Fruit fly (Drosophila melanogaster) whole organism, prepupa: Measurements from ENCODE around the gene CG31638.

Experiments used
- CG10631 ChIP-seq: fragments of 200-800 bp; sonication (Bioruptor generic); optimal IDR thresholded peaks from 2 replicates; lab custom pipeline; 2016; ENCODE audit warnings: missing biosample characterization, missing genetic modification characterization
- CG10669 ChIP-seq: fragments of 200-800 bp; sonication (Bioruptor generic); optimal IDR thresholded peaks from 3 replicates; lab custom pipeline; 2018; ENCODE audit warnings: missing biosample characterization, mild to moderate bottlenecking, missing genetic modification characterization, moderate library complexity
- CG11294 ChIP-seq: fragments of 200-800 bp; sonication (Bioruptor generic); IDR thresholded peaks from 2 replicates; pipeline ENCODE4 v1.3.6; 2022; ENCODE audit warnings: missing biosample characterization, missing genetic modification characterization
- CG11762 ChIP-seq: fragments of 200-800 bp; sonication (Bioruptor generic); optimal IDR thresholded peaks from 3 replicates; lab custom pipeline; 2016; ENCODE audit warnings: missing biosample characterization, missing genetic modification characterization; ENCODE audit not compliant: insufficient read depth
- CG15336 ChIP-seq: fragments of 200-800 bp; sonication (Bioruptor generic); IDR thresholded peaks from 2 replicates; pipeline ENCODE4 v1.3.6; 2022; ENCODE audit warnings: missing biosample characterization, missing genetic modification characterization
- CG1621 ChIP-seq: fragments of 200-800 bp; sonication (Bioruptor generic); optimal IDR thresholded peaks from 3 replicates; lab custom pipeline; 2018; ENCODE audit warnings: missing biosample characterization, mild to moderate bottlenecking, missing genetic modification characterization
- CG16779 ChIP-seq: fragments of 200-800 bp; sonication (Bioruptor generic); optimal IDR thresholded peaks from 3 replicates; lab custom pipeline; 2017; ENCODE audit warnings: missing biosample characterization, mild to moderate bottlenecking, missing genetic modification characterization
- CG31627 ChIP-seq: fragments of 200-800 bp; sonication (Bioruptor generic); optimal IDR thresholded peaks from 3 replicates; lab custom pipeline; 2016; ENCODE audit warnings: missing biosample characterization, missing genetic modification characterization
- CG32006 ChIP-seq: fragments of 200-800 bp; sonication (Bioruptor generic); optimal IDR thresholded peaks from 3 replicates; lab custom pipeline; 2017; ENCODE audit warnings: missing biosample characterization, mild to moderate bottlenecking, missing genetic modification characterization
- CG34406 ChIP-seq: fragments of 200-800 bp; sonication (Bioruptor generic); optimal IDR thresholded peaks from 3 replicates; lab custom pipeline; 2016; ENCODE audit warnings: missing biosample characterization, missing genetic modification characterization
- CG3919 ChIP-seq: fragments of 200-800 bp; sonication (Bioruptor generic); optimal IDR thresholded peaks from 3 replicates; lab custom pipeline; 2016; ENCODE audit warnings: missing biosample characterization, missing genetic modification characterization
- CG4318 ChIP-seq: fragments of 200-800 bp; sonication (Bioruptor generic); optimal IDR thresholded peaks from 3 replicates; lab custom pipeline; 2017; ENCODE audit warnings: missing biosample characterization, mild to moderate bottlenecking, missing genetic modification characterization
- CG6163 ChIP-seq: fragments of 200-800 bp; sonication (Bioruptor generic); IDR thresholded peaks from 3 replicates; pipeline ENCODE4 v1.3.6; 2022; ENCODE audit warnings: missing biosample characterization, missing genetic modification characterization
- CG6276 ChIP-seq: fragments of 200-800 bp; sonication (Bioruptor generic); optimal IDR thresholded peaks from 2 replicates; lab custom pipeline; 2017; ENCODE audit warnings: missing biosample characterization, mild to moderate bottlenecking, missing genetic modification characterization
- CG6792 ChIP-seq: fragments of 200-800 bp; sonication (Bioruptor generic); optimal IDR thresholded peaks from 3 replicates; lab custom pipeline; 2016; ENCODE audit warnings: missing biosample characterization, missing genetic modification characterization
- CG6808 ChIP-seq: fragments of 200-800 bp; sonication (Bioruptor generic); optimal IDR thresholded peaks from 3 replicates; lab custom pipeline; 2017; ENCODE audit warnings: missing biosample characterization, missing genetic modification characterization, mild to moderate bottlenecking, moderate library complexity, missing genetic modification reagents
- CG7368 ChIP-seq: fragments of 200-800 bp; sonication (Bioruptor generic); optimal IDR thresholded peaks from 3 replicates; lab custom pipeline; 2016; ENCODE audit warnings: missing biosample characterization, missing genetic modification characterization
- CG8119 ChIP-seq: fragments of 200-800 bp; sonication (Bioruptor generic); IDR thresholded peaks from 3 replicates; pipeline ENCODE4 v1.3.6; 2022; ENCODE audit warnings: missing biosample characterization, missing genetic modification characterization
- CG8632 ChIP-seq: fragments of 200-800 bp; sonication (Bioruptor generic); optimal IDR thresholded peaks from 3 replicates; lab custom pipeline; 2016; ENCODE audit warnings: missing biosample characterization, missing genetic modification characterization
- Eip78C ChIP-seq: fragments of 200-800 bp; sonication (Bioruptor generic); peaks from one replicate; lab custom pipeline; 2016; ENCODE audit warnings: missing biosample characterization, missing genetic modification characterization
- Eip93F ChIP-seq: fragments of 200-800 bp; sonication (Bioruptor generic); optimal IDR thresholded peaks from 2 replicates; lab custom pipeline; 2016; ENCODE audit warnings: missing biosample characterization, mild to moderate bottlenecking, missing genetic modification characterization
- Ets21C ChIP-seq: fragments of 200-800 bp; sonication (Bioruptor generic); optimal IDR thresholded peaks from 3 replicates; lab custom pipeline; 2016; ENCODE audit warnings: missing biosample characterization, missing genetic modification characterization
- Gug ChIP-seq: fragments of 200-800 bp; sonication (Bioruptor generic); IDR thresholded peaks from 2 replicates; pipeline ENCODE4 v1.3.6; 2022; ENCODE audit warnings: missing biosample characterization, missing genetic modification characterization
- Hr38 ChIP-seq: sonication (Bioruptor generic); optimal IDR thresholded peaks from 2 replicates; lab custom pipeline; 2016; ENCODE audit warnings: missing biosample characterization, missing genetic modification characterization
- Hr39 ChIP-seq: fragments of 200-800 bp; sonication (Bioruptor generic); optimal IDR thresholded peaks from 2 replicates; lab custom pipeline; 2016; ENCODE audit warnings: missing biosample characterization, missing genetic modification characterization
- Lpt ChIP-seq: fragments of 200-800 bp; sonication (Bioruptor generic); optimal IDR thresholded peaks from 3 replicates; lab custom pipeline; 2016; ENCODE audit warnings: missing biosample characterization, missing genetic modification characterization
- Met ChIP-seq: fragments of 200-800 bp; sonication (Bioruptor generic); optimal IDR thresholded peaks from 3 replicates; lab custom pipeline; 2016; ENCODE audit warnings: missing biosample characterization, missing genetic modification characterization
- OdsH ChIP-seq: fragments of 200-800 bp; sonication (Bioruptor generic); optimal IDR thresholded peaks from 3 replicates; lab custom pipeline; 2016; ENCODE audit warnings: missing biosample characterization, missing genetic modification characterization
- Smox ChIP-seq: fragments of 200-800 bp; sonication (Bioruptor generic); optimal IDR thresholded peaks from 3 replicates; lab custom pipeline; 2016; ENCODE audit warnings: missing biosample characterization, missing genetic modification characterization
- achi ChIP-seq: fragments of 200-800 bp; sonication (Bioruptor generic); optimal IDR thresholded peaks from 3 replicates; lab custom pipeline; 2016; ENCODE audit warnings: missing biosample characterization, missing genetic modification characterization
- acj6 ChIP-seq: fragments of 200-800 bp; sonication (Bioruptor generic); optimal IDR thresholded peaks from 3 replicates; lab custom pipeline; 2016; ENCODE audit warnings: missing biosample characterization, missing genetic modification characterization
- cyc ChIP-seq: fragments of 200-800 bp; sonication (Bioruptor generic); optimal IDR thresholded peaks from 3 replicates; lab custom pipeline; 2016; ENCODE audit warnings: missing biosample characterization, missing genetic modification characterization
- dsx ChIP-seq: fragments of 200-800 bp; optimal IDR thresholded peaks from 3 replicates; lab custom pipeline; 2019; ENCODE audit warnings: missing biosample characterization, mild to moderate bottlenecking, missing genetic modification characterization, moderate library complexity; ENCODE audit not compliant: poor library complexity, severe bottlenecking
- eg ChIP-seq: fragments of 200-800 bp; sonication (Bioruptor generic); IDR thresholded peaks from 3 replicates; pipeline ENCODE4 v1.3.6; 2022; ENCODE audit warnings: missing biosample characterization, missing genetic modification characterization
- esn ChIP-seq: fragments of 200-800 bp; sonication (Bioruptor generic); optimal IDR thresholded peaks from 2 replicates; lab custom pipeline; 2016; ENCODE audit warnings: missing biosample characterization, mild to moderate bottlenecking, missing genetic modification characterization, moderate library complexity
- fd59A ChIP-seq: fragments of 200-800 bp; sonication (Bioruptor generic); optimal IDR thresholded peaks from 2 replicates; lab custom pipeline; 2017; ENCODE audit warnings: missing biosample characterization, mild to moderate bottlenecking, missing genetic modification characterization, missing genetic modification reagents
- fd85E ChIP-seq: fragments of 200-800 bp; sonication (Bioruptor generic); optimal IDR thresholded peaks from 3 replicates; lab custom pipeline; 2016; ENCODE audit warnings: missing biosample characterization, missing genetic modification characterization
- fkh ChIP-seq: fragments of 200-800 bp; sonication (Bioruptor generic); optimal IDR thresholded peaks from 3 replicates; lab custom pipeline; 2017; ENCODE audit warnings: missing biosample characterization, mild to moderate bottlenecking, missing genetic modification characterization, moderate library complexity
- lz ChIP-seq: fragments of 200-800 bp; sonication (Bioruptor generic); optimal IDR thresholded peaks from 3 replicates; lab custom pipeline; 2016; ENCODE audit warnings: missing biosample characterization, missing genetic modification characterization
- pdm3 ChIP-seq: fragments of 200-800 bp; sonication (Bioruptor generic); optimal IDR thresholded peaks from 3 replicates; lab custom pipeline; 2016; ENCODE audit warnings: missing biosample characterization, missing genetic modification characterization
- spab ChIP-seq: fragments of 200-800 bp; sonication (Bioruptor generic); optimal IDR thresholded peaks from 2 replicates; lab custom pipeline; 2017; ENCODE audit warnings: missing biosample characterization, mild to moderate bottlenecking, missing genetic modification characterization, missing genetic modification reagents
- ss ChIP-seq, 2 experiments: fragments of 200-800 bp; sonication (Bioruptor generic); optimal IDR thresholded peaks; 2 replicates in 1 of 2; 3 replicates in 1 of 2; lab custom pipeline; 2017 to 2018; ENCODE audit warnings: mild to moderate bottlenecking in 2 of 2, missing biosample characterization in 2 of 2, missing genetic modification characterization in 2 of 2, moderate library complexity in 1 of 2
- svp ChIP-seq: fragments of 200-800 bp; sonication (Bioruptor generic); peaks from one replicate; lab custom pipeline; 2016; ENCODE audit warnings: missing biosample characterization, missing genetic modification characterization
- vri ChIP-seq: fragments of 200-800 bp; sonication (Bioruptor generic); optimal IDR thresholded peaks from 3 replicates; lab custom pipeline; 2016; ENCODE audit warnings: missing biosample characterization, mild to moderate bottlenecking, missing genetic modification characterization

Gene CG31638

dm6 chr2L:6480212-6480994 is 10.5 kb upstream of the CG31638 start, which contains the start of the genes Sec61alpha and Daxx (continued):
- TF ChIP-seq CG3919 (GFP tag; lab: Kevin White, UChicago) (peak; percentile 85), Hr38 (GFP tag; lab: Kevin White, UChicago) (peak; percentile 66), CG11294 (GFP tag; lab: Robert Waterston, UW) (peak; percentile 74), ss (GFP tag; optimal IDR thresholded peaks at IDR 0.05; lab: Kevin White, UChicago) (peak; percentile 9 to 41), CG16779 (tag; lab: Kevin White, UChicago) (no peak), CG4318 (GFP tag; lab: Kevin White, UChicago) (no peak), cyc (peak; percentile 88), dsx (GFP tag; lab: Kevin White, UChicago) (peak; percentile 36), CG11762 (peak; percentile 74), CG31627 (peak; percentile 93), CG1621 (tag; lab: Kevin White, UChicago) (peak; percentile 48), Lpt (GFP tag; lab: Kevin White, UChicago) (peak; percentile 46), OdsH (peak; percentile 87), esn (GFP tag; lab: Kevin White, UChicago) (peak; percentile 85), acj6 (GFP tag; lab: Kevin White, UChicago) (peak; percentile 85), CG6276 (GFP tag; lab: Kevin White, UChicago) (no peak), fd59A (peak; percentile 65), achi (GFP tag; lab: Kevin White, UChicago) (peak; percentile 93), CG10631 (GFP tag; lab: Kevin White, UChicago) (peak; percentile 86), Met (peak; percentile 85), lz (GFP tag; lab: Kevin White, UChicago) (peak; percentile 90), fkh (GFP tag; lab: Kevin White, UChicago) (peak; percentile 64), CG8119 (GFP tag; lab: Robert Waterston, UW) (peak; percentile 83), CG6792 (GFP tag; lab: Kevin White, UChicago) (peak; percentile 78), Hr39 (peak; percentile 92), CG6808 (GFP tag; lab: Kevin White, UChicago) (peak; percentile 61), Eip93F (peak; percentile 80), eg (GFP tag; lab: Robert Waterston, UW) (peak; percentile 83), CG32006 (GFP tag; lab: Kevin White, UChicago) (peak; percentile 77), CG7368 (GFP tag; lab: Kevin White, UChicago) (peak; percentile 72), vri (GFP tag; lab: Kevin White, UChicago) (peak; percentile 50), CG15336 (GFP tag; lab: Robert Waterston, UW) (peak; percentile 63), spab (no peak), svp (peak; percentile 96), pdm3 (peak; percentile 89), CG10669 (GFP tag; lab: Kevin White, UChicago) (peak; percentile 73)

DNA sequence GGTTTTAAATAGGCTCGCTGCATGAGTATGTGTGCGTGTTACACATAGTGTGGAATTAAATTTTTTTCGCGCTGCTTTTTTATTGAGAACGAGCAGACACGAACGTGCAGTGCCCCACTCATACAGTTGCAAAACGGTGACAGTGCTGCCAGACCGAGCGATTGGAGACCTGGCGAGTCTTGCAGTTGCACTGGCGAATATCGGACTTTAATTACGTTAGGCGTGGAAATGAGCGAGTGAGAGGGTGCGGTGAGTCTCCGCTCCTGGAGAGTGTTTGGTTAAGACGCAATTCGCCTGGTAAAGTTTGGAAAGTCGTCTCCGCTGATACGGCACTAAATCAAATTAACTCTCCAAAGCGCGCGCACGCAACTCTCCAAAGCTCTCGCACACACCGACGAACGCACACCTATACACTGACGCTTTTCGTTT is 9.5 kb upstream of the CG31638 start:
- TF ChIP-seq Ets21C (GFP tag; lab: Kevin White, UChicago) = no peak
- TF ChIP-seq Smox (GFP tag; lab: Kevin White, UChicago) = no peak
- TF ChIP-seq cyc = no peak
- no peak for TF ChIP-seq CG16779 (tag; lab: Kevin White, UChicago)
- no peak for TF ChIP-seq CG10669 (GFP tag; lab: Kevin White, UChicago)
- TF ChIP-seq fd85E (GFP tag; lab: Kevin White, UChicago) = no peak
- peak in 1 of 2 experiments; percentile 21 for TF ChIP-seq ss (GFP tag; optimal IDR thresholded peaks at IDR 0.05; lab: Kevin White, UChicago)
- no peak for TF ChIP-seq CG34406 (GFP tag; lab: Kevin White, UChicago)
- TF ChIP-seq CG1621 (tag; lab: Kevin White, UChicago) = peak; percentile 31
- TF ChIP-seq Eip78C (GFP tag; lab: Kevin White, UChicago) = peak; percentile 80
- TF ChIP-seq Lpt (GFP tag; lab: Kevin White, UChicago) = peak; percentile 4
- 0 out of 2 replicates have a peak, but pooled peaks have one; percentile 23 for TF ChIP-seq CG15336 (GFP tag; lab: Robert Waterston, UW)
- TF ChIP-seq OdsH = no peak
- TF ChIP-seq lz (GFP tag; lab: Kevin White, UChicago) = no peak
- peak; percentile 53 for TF ChIP-seq fkh (GFP tag; lab: Kevin White, UChicago)
- TF ChIP-seq pdm3 = no peak
- TF ChIP-seq CG8632 (GFP tag; lab: Kevin White, UChicago) = no peak
- TF ChIP-seq esn (GFP tag; lab: Kevin White, UChicago) = no peak
- peak; percentile 62; the same call in 2 of the 3 replicates for TF ChIP-seq CG6163
- TF ChIP-seq Met = no peak
- TF ChIP-seq Gug (GFP tag; lab: Robert Waterston, UW) = peak; percentile 24; the same call in 1 of the 2 replicates
